Worm (Caenorhabditis elegans) whole organism, L4 larva: ENCODE results near the gene clec-2.

Experiments
- F49E8.2 ChIP-seq: sonication (generic microtip); optimal IDR thresholded peaks from 2 replicates; lab custom pipeline; 2016; ENCODE audit warnings: missing compliant biosample characterization, mild to moderate bottlenecking, missing genetic modification characterization, borderline replicate concordance
- Y48G9A.11 ChIP-seq: fragments of 200-800 bp; sonication (Bioruptor generic); IDR thresholded peaks from 2 replicates; pipeline ENCODE4 v1.3.6; 2022; ENCODE audit warnings: missing genetic modification reagents, missing genetic modification characterization, missing compliant biosample characterization
- aly-2 ChIP-seq: sonication (generic microtip); optimal IDR thresholded peaks from 2 replicates; lab custom pipeline; 2018; ENCODE audit warnings: missing biosample characterization, missing genetic modification characterization
- ceh-28 ChIP-seq: fragments of 150-350 bp; optimal IDR thresholded peaks from 2 replicates; lab custom pipeline; 2014; ENCODE audit warnings: missing biosample characterization, missing genetic modification reagents, missing genetic modification characterization
- ceh-82 ChIP-seq: sonication (generic microtip); optimal IDR thresholded peaks from 2 replicates; lab custom pipeline; 2017; ENCODE audit warnings: missing biosample characterization, missing genetic modification characterization
- dpl-1 ChIP-seq: fragments of 150-350 bp; optimal IDR thresholded peaks from 2 replicates; lab custom pipeline; 2014; ENCODE audit warnings: missing biosample characterization, missing genetic modification reagents, missing genetic modification characterization
- mdt-29 ChIP-seq: fragments of 200-800 bp; sonication (Bioruptor generic); IDR thresholded peaks from 2 replicates; pipeline ENCODE4 v1.3.6; 2022; ENCODE audit warnings: missing genetic modification reagents, missing genetic modification characterization, missing compliant biosample characterization
- nhr-25 ChIP-seq: sonication (generic microtip); optimal IDR thresholded peaks from 2 replicates; lab custom pipeline; 2017; ENCODE audit warnings: missing genetic modification characterization, mild to moderate bottlenecking, missing compliant biosample characterization, antibody characterized with exemption, moderate library complexity, borderline replicate concordance; ENCODE audit not compliant: insufficient read depth
- nhr-6 ChIP-seq: fragments of 150-350 bp; optimal IDR thresholded peaks from 2 replicates; lab custom pipeline; 2014; ENCODE audit warnings: missing biosample characterization, missing genetic modification characterization
- nhr-76 ChIP-seq: fragments of 150-350 bp; optimal IDR thresholded peaks from 2 replicates; lab custom pipeline; 2014; ENCODE audit warnings: missing biosample characterization, missing genetic modification characterization
- set-16 ChIP-seq: fragments of 200-800 bp; sonication (Bioruptor generic); IDR thresholded peaks from 2 replicates; pipeline ENCODE4 v1.3.6; 2022; ENCODE audit warnings: missing genetic modification reagents, missing genetic modification characterization, missing compliant biosample characterization
- unc-39 ChIP-seq: sonication (generic microtip); optimal IDR thresholded peaks from 2 replicates; lab custom pipeline; 2017; ENCODE audit warnings: missing biosample characterization, missing genetic modification characterization
- unc-62 ChIP-seq, 3 experiments: fragments of 150-350 bp in 1 of 3; sonication (generic microtip); optimal IDR thresholded peaks in 2 of 3; peaks in 1 of 3; 1 replicate in 1 of 3; 2 replicates in 2 of 3; lab custom pipeline; 2014 to 2017; ENCODE audit warnings: missing biosample characterization in 3 of 3, missing genetic modification characterization in 3 of 3, missing genetic modification reagents in 3 of 3, missing genotype in 1 of 3

DNA sequence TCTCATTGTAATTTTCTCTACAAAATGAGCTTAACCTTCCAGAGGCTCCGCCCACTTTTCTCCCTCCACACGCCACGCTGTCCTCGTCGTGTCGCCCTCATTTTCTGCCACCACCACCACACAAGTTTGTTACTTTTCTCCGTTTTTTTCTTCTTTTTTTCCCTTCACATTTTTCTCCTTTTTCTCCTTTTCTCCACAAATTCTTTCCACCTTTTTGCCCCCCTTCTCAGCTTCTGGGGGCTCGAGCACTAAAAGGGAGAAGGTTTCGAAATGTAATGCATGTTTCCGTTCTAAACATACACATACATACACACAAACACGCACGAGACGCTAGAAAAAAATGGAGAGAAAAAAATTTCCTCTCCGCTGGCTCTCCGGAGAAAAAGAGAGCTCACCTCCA is 46.6 kb downstream of the clec-2 start, which contains the start of gene nhr-88:
- TF ChIP-seq Y48G9A.11 (GFP tag; lab: Robert Waterston, UW): no peak
- TF ChIP-seq nhr-25 (tag; lab: Kevin White, UChicago): no peak
- TF ChIP-seq dpl-1: no peak
- TF ChIP-seq mdt-29: 0 out of 2 replicates have a peak, but pooled peaks have one; percentile 14
- TF ChIP-seq ceh-82 (tag; lab: Kevin White, UChicago): no peak
- no peak for TF ChIP-seq nhr-6 (tag; lab: Kevin White, UChicago)
- peak; percentile 13; the same call in 1 of the 2 replicates for TF ChIP-seq set-16 (GFP tag; lab: Robert Waterston, UW)
- no peak for TF ChIP-seq aly-2
- no peak for TF ChIP-seq ceh-28 (tag; lab: Kevin White, UChicago)
- peak in 1 of 2 experiments; percentile 43 for TF ChIP-seq unc-62 (GFP tag; optimal IDR thresholded peaks at IDR 0.05 in 1 of 2; lab: Kevin White, UChicago)
- TF ChIP-seq unc-62 (tag; optimal IDR thresholded peaks at IDR 0.05; lab: Kevin White, UChicago): no peak
- no peak for TF ChIP-seq F49E8.2 (tag; lab: Kevin White, UChicago)
- no peak for TF ChIP-seq unc-39 (tag; lab: Kevin White, UChicago)
- no peak for TF ChIP-seq nhr-76 (tag; lab: Kevin White, UChicago)
